Fruit fly (Drosophila melanogaster) whole organism, larva: Measurements from ENCODE around the gene Alp9.

Source experiments
- noc ChIP-seq: fragments of 200-800 bp; sonication (Bioruptor generic); optimal IDR thresholded peaks from 3 replicates; lab custom pipeline; 2019; ENCODE audit warnings: missing biosample characterization, mild to moderate bottlenecking, missing genetic modification characterization, moderate library complexity

The Alp9 gene

DNA sequence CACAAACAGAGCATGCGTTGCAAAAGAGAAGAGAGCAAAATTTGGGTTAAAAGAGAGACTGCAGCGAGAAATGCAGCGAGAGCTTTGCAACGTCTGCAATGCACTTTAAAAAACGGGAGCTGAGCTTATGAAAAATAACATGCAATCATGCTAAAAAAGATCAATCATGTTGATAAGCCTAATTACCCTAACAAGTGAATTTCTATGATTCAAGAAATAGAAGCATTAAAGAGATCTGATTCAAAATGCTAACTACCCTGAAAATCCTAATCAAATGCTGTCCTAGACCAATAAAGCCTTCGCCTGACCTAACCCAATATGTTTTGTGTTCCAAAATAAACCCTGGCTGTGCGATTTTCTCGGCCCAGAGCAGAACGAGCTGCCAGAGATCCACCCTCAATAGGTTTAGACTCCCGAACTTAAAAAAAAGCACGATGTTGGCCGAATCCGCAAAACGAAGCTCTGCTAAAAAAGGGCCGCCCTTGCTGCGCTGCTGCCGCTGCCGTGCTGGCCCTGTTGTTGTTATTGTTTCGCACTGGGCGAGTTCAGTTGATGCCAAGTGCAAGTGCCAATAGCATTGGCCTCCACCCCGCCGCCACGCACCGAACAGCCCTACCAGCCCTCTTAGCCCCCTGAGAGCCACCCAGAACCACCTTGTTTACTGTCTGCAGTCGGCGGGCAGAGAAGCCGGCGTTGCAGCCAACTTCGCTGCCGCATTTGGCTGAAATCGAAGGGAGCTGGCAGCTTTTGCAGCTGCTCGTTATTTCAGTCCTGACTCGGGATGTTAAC is 40.1 kb downstream of the Alp9 start:
- no peak for TF ChIP-seq noc (tag; lab: Kevin White, UChicago)

DNA sequence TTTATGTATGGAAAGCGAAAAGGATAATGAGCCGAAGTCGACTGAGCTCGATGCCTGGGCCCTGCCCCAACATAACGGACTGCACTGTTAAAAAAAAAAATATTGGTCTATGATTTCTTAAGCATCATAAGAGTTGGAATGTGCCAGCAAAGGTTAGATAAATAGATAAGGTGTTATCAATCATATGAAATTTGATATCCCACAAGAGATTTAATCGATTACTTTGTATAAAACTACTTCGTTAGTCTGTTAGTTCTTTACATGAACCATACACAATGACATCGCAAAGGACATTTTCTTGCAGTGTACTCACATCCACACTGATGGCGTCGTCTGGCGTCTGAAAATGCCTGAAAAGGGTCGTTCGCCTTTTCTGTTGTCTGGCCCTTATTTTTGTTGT is 42.1 kb downstream of the Alp9 start:
- TF ChIP-seq noc (tag; lab: Kevin White, UChicago): no peak

DNA sequence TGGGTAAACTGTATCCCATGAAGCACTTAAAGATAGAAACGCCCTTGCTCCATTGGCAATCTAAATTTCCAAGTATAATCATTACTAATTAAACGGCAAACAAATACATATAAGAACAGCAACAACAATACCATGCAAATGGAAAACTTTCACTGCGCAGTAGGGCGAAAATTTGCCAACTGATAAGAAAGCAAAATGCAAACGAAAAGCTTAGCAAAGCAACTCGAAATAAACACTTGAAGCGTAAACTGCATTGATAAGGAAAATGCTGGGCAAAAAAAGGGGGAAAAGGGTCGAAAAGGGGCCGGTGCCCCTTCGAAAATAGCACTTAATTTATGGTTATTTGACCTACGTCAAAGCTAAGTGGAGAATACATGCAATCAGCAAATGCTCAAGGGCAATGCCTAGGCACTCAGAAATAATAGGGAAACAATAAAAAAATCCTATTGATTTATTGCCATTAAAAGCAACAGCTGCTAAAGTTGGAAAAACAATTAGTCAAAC is 43.3 kb downstream of the Alp9 start:
- TF ChIP-seq noc (tag; lab: Kevin White, UChicago): no peak

DNA sequence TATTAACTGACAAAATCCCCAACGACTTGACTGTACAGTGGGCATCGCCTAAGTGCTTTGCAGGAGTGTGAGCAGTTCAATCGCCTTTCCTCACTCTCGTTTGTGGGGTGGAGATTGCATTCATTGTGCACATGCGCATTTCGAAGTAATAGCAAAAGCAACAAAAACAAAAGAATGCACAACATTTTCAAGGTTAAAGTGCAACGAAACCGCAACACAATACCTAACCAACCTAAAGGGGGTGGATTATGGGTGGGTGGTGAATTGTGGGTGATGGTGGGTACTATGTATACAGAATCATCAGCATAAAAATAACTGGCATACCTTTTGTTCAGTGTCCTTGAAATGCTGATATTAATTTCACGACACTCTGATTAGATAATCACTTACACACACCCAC is 44.1 kb downstream of the Alp9 start:
- no peak for TF ChIP-seq noc (tag; lab: Kevin White, UChicago)

DNA sequence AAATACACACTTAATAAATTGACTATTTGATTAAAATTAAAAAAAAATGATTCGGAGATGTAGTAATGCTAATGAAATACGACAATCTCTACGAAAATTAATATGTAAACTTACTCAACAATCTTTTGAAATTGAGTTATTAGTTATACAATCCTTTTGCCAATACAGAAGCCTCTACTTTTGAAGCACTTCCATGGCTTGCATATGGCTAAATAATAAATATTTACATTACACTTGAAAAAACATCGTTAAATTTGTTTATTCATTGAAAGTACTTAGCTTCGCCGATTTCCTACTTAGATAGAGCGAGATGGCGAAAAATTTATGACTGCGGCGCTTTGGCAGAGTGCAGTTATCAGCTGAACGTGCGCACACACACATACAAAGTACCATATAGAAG is 45.3 kb downstream of the Alp9 start:
- TF ChIP-seq noc (tag; lab: Kevin White, UChicago): no peak

DNA sequence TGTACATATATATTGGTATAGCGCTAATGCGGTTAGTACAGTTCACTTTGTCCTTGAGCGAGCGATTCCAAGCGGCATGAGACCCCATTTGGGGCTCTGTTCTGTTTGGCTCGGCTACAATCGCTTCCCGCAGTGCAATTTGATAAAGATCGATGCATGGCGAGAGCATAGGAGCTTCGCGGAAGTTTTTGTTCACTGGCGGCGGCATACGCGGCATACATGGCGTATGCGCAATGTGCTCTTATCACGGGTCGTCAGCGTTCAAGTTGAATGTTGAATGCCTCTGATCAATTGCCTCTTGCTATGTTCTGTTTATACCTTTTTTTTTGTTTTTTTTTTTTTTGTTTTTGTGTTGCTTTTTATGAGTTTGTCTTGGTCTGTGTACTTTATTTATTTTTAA is 45.8 kb downstream of the Alp9 start:
- TF ChIP-seq noc (tag; lab: Kevin White, UChicago): no peak

DNA sequence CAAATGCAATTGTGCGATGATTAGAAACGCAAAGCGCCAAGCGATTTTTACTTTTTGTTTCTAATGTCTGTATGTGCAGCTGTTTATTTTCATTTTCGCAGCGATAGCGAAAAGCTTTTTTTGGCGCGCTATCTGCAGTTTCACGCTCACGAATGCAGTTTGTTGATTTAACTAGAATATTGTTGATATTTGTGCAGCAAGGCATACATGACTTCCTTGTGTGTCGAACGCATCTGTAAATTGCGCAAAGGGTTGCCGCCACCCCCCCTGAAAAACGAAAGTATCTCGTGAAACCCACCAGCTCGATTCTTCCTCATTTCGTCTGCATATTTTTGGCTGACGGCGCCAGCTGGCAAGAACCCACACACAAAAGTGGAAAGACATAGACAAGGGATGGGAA is 46.2 kb downstream of the Alp9 start:
- no peak for TF ChIP-seq noc (tag; lab: Kevin White, UChicago)

DNA sequence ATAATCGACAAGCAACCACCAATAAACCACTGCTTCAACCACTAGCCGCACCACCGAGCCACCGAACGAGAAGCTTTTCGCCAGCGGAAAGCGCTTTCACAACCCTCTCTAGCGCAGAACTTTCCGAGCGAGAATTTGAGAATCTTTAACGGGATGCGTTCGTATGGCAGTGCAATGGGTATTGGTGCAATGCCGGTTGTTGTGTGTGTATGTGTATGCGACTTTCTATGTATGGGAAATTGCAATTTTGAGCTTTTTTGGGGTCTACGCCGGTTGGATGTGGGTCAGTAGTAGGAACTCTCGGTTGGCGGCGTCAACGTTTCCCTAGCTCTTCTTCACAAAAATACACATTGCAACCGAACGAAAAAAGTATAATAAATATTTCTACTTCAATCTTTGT is 47.5 kb downstream of the Alp9 start:
- no peak for TF ChIP-seq noc (tag; lab: Kevin White, UChicago)

DNA sequence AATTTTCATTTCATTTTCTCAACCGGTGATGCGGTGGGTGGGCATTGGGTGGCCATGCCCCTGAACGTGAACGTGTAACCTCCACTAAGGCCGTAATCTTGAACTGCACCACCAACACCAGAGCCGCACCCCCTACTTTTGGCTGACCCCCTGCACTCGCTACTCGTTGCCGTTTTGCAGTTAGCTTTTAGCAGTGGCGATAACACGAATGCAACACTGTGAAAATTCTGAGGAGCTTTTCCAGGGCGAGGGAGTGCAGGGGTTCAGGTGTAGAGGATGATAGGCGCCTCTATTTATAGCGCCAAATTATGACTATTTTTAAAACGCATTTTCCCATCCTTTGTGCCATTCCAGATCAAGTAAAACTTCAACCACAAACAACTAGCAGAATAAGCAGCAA is 48.4 kb downstream of the Alp9 start:
- no peak for TF ChIP-seq noc (tag; lab: Kevin White, UChicago)
